Worm (Caenorhabditis elegans) whole organism, L4/young adult: ENCODE data around the gene eat-17.

Experiments
- dao-5 ChIP-seq: sonication (generic microtip); optimal IDR thresholded peaks from 2 replicates; lab custom pipeline; 2016; ENCODE audit warnings: missing genotype, missing genetic modification characterization, moderate library complexity, missing compliant biosample characterization
- him-1 ChIP-seq: sonication (generic microtip); optimal IDR thresholded peaks from 2 replicates; lab custom pipeline; 2016; ENCODE audit warnings: missing genotype, missing genetic modification reagents, missing genetic modification characterization, missing compliant biosample characterization

ce11 chrX:16354598-16355211 lies 61.9 kb downstream of the eat-17 start, which contains the start of gene nhr-28:
- TF ChIP-seq him-1 (tag; lab: Kevin White, UChicago) (no peak), dao-5 (tag; lab: Kevin White, UChicago) (no peak)
